Worm (Caenorhabditis elegans) whole organism, L4/young adult: ENCODE measurements around the gene oac-2.

Experiments
- W03F9.2 ChIP-seq: fragments of 150-350 bp; optimal IDR thresholded peaks from 2 replicates; lab custom pipeline; 2014; ENCODE audit warnings: missing biosample characterization, missing genetic modification characterization
- dao-5 ChIP-seq: sonication (generic microtip); optimal IDR thresholded peaks from 2 replicates; lab custom pipeline; 2016; ENCODE audit warnings: missing genotype, missing genetic modification characterization, moderate library complexity, missing compliant biosample characterization
- him-1 ChIP-seq: sonication (generic microtip); optimal IDR thresholded peaks from 2 replicates; lab custom pipeline; 2016; ENCODE audit warnings: missing genotype, missing genetic modification reagents, missing genetic modification characterization, missing compliant biosample characterization

DNA sequence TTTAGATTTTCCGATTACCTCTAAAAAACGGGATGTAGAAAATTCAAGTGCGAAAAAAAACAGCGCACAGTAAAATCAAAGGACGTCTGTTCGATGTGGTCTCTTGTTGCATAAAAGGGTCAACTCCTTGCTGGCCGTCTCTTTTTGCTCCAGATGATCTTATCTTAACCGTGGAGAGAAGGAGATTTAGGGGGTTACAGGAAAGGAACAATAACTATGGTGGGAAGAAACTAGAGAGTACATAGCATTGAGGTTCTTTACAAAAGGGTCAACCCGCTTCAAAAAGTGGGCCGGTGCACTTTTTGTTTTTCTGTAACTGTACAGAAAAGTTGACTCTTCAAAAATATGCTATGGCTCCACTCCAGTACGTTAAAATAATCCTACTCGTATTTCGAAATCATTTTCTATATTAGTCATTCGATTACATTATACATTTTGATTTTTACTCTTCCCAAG, 43.4 kb downstream of the oac-2 start, which contains the start of the genes T20D4.19 and srj-9:
- no peak for TF ChIP-seq him-1 (tag; lab: Kevin White, UChicago)
- TF ChIP-seq W03F9.2 (tag; lab: Kevin White, UChicago): no peak
- no peak for TF ChIP-seq dao-5 (tag; lab: Kevin White, UChicago)
